Fruit fly (Drosophila melanogaster) whole organism, embryonic: Measurements from ENCODE around the gene Cyp6t1.

Experiments
- Antp ChIP-seq: fragments of 200-800 bp; sonication (Bioruptor generic); optimal IDR thresholded peaks from 3 replicates; lab custom pipeline; 2016; ENCODE audit warnings: missing biosample characterization, missing genetic modification characterization
- Bteb2 ChIP-seq: fragments of 200-800 bp; sonication (Bioruptor generic); optimal IDR thresholded peaks from 2 replicates; lab custom pipeline; 2016; ENCODE audit warnings: missing biosample characterization, missing genetic modification characterization
- CG10366 ChIP-seq: fragments of 200-800 bp; sonication (Bioruptor generic); IDR thresholded peaks from 2 replicates; pipeline ENCODE4 v1.3.6; 2022; ENCODE audit warnings: missing biosample characterization, missing genetic modification characterization
- CG11696 ChIP-seq: fragments of 200-800 bp; sonication (Bioruptor generic); IDR thresholded peaks from 2 replicates; pipeline ENCODE4 v1.3.6; 2022; ENCODE audit warnings: missing biosample characterization, missing genetic modification characterization
- CG12744 ChIP-seq: fragments of 200-800 bp; sonication (Bioruptor generic); optimal IDR thresholded peaks from 2 replicates; lab custom pipeline; 2016; ENCODE audit warnings: missing biosample characterization, missing genetic modification characterization
- CG13424 ChIP-seq: fragments of 200-800 bp; sonication (Bioruptor generic); optimal IDR thresholded peaks from 2 replicates; lab custom pipeline; 2019; ENCODE audit warnings: missing biosample characterization, mild to moderate bottlenecking, missing genetic modification characterization, moderate library complexity
- CG13775 ChIP-seq: fragments of 200-800 bp; sonication (Bioruptor generic); optimal IDR thresholded peaks from 3 replicates; lab custom pipeline; 2017; ENCODE audit warnings: missing biosample characterization, mild to moderate bottlenecking, missing genetic modification characterization
- CG15479 ChIP-seq: fragments of 200-800 bp; sonication (Bioruptor generic); optimal IDR thresholded peaks from 3 replicates; lab custom pipeline; 2019; ENCODE audit warnings: missing biosample characterization, mild to moderate bottlenecking, missing genetic modification characterization, moderate library complexity
- CG1647 ChIP-seq: fragments of 200-800 bp; sonication (Bioruptor generic); optimal IDR thresholded peaks from 3 replicates; lab custom pipeline; 2016; ENCODE audit warnings: missing biosample characterization, missing genetic modification characterization
- CG17359 ChIP-seq: fragments of 200-800 bp; sonication (Bioruptor generic); optimal IDR thresholded peaks from 3 replicates; lab custom pipeline; 2018; ENCODE audit warnings: missing biosample characterization, mild to moderate bottlenecking, missing genetic modification characterization, moderate library complexity
- CG17361 ChIP-seq: fragments of 200-800 bp; sonication (Bioruptor generic); IDR thresholded peaks from 3 replicates; pipeline ENCODE4 v1.3.6; 2022; ENCODE audit warnings: missing biosample characterization, missing genetic modification characterization
- CG17802 ChIP-seq: fragments of 200-800 bp; sonication (Bioruptor generic); optimal IDR thresholded peaks from 2 replicates; lab custom pipeline; 2018; ENCODE audit warnings: missing biosample characterization, mild to moderate bottlenecking, missing genetic modification characterization, moderate library complexity
- CG2875 ChIP-seq: fragments of 200-800 bp; sonication (Bioruptor generic); optimal IDR thresholded peaks from 2 replicates; lab custom pipeline; 2017; ENCODE audit warnings: missing biosample characterization, mild to moderate bottlenecking, missing genetic modification characterization, missing genetic modification reagents
- CG3407 ChIP-seq: fragments of 200-800 bp; sonication (Bioruptor generic); optimal IDR thresholded peaks from 2 replicates; lab custom pipeline; 2018; ENCODE audit warnings: missing biosample characterization, mild to moderate bottlenecking, missing genetic modification characterization
- CG42726 ChIP-seq: fragments of 200-800 bp; sonication (Bioruptor generic); IDR thresholded peaks from 2 replicates; pipeline ENCODE4 v1.3.6; 2022; ENCODE audit warnings: missing biosample characterization, missing genetic modification characterization; ENCODE audit not compliant: partially characterized antibody
- CG4854 ChIP-seq: fragments of 200-800 bp; sonication (Bioruptor generic); optimal IDR thresholded peaks from 2 replicates; lab custom pipeline; 2016; ENCODE audit warnings: missing biosample characterization, missing genetic modification characterization, inconsistent platforms
- CG5245 ChIP-seq: fragments of 200-800 bp; sonication (Bioruptor generic); optimal IDR thresholded peaks from 3 replicates; lab custom pipeline; 2016; ENCODE audit warnings: missing biosample characterization, missing genetic modification characterization
- CG7928 ChIP-seq: fragments of 200-800 bp; sonication (Bioruptor generic); optimal IDR thresholded peaks from 2 replicates; lab custom pipeline; 2017; ENCODE audit warnings: missing biosample characterization, mild to moderate bottlenecking, missing genetic modification characterization
- CG9797 ChIP-seq: fragments of 200-800 bp; sonication (Bioruptor generic); optimal IDR thresholded peaks from 3 replicates; lab custom pipeline; 2018; ENCODE audit warnings: missing biosample characterization, mild to moderate bottlenecking, missing genetic modification characterization
- Deaf1 ChIP-seq: fragments of 200-800 bp; optimal IDR thresholded peaks from 3 replicates; lab custom pipeline; 2019; ENCODE audit warnings: missing biosample characterization, mild to moderate bottlenecking, missing genetic modification characterization, moderate library complexity
- Dref ChIP-seq: fragments of 200-800 bp; sonication (Bioruptor generic); IDR thresholded peaks from 2 replicates; pipeline ENCODE4 v1.3.6; 2022; ENCODE audit warnings: missing biosample characterization, missing genetic modification characterization
- ERR ChIP-seq: fragments of 200-800 bp; sonication (Bioruptor generic); optimal IDR thresholded peaks from 2 replicates; lab custom pipeline; 2016; ENCODE audit warnings: missing biosample characterization, missing genetic modification characterization
- Ets97D ChIP-seq: fragments of 200-800 bp; sonication (Bioruptor generic); optimal IDR thresholded peaks from 3 replicates; lab custom pipeline; 2016; ENCODE audit warnings: missing biosample characterization, missing genetic modification characterization
- Fer2 ChIP-seq: fragments of 200-800 bp; sonication (Bioruptor generic); optimal IDR thresholded peaks from 2 replicates; lab custom pipeline; 2018; ENCODE audit warnings: missing biosample characterization, mild to moderate bottlenecking, missing genetic modification characterization, moderate library complexity
- H15 ChIP-seq: fragments of 200-800 bp; sonication (Bioruptor generic); IDR thresholded peaks from 3 replicates; pipeline ENCODE4 v1.3.6; 2022; ENCODE audit warnings: missing biosample characterization, missing genetic modification characterization
- Hey ChIP-seq: fragments of 200-800 bp; sonication (Bioruptor generic); optimal IDR thresholded peaks from 3 replicates; lab custom pipeline; 2018; ENCODE audit warnings: missing biosample characterization, mild to moderate bottlenecking, missing genetic modification characterization
- Hr51 ChIP-seq, 2 experiments: fragments of 200-800 bp; sonication (Bioruptor generic); optimal IDR thresholded peaks; 2 replicates in 1 of 2; 3 replicates in 1 of 2; lab custom pipeline; 2016 to 2018; ENCODE audit warnings: missing biosample characterization in 2 of 2, missing genetic modification characterization in 2 of 2, mild to moderate bottlenecking in 1 of 2, moderate library complexity in 1 of 2
- Med ChIP-seq: fragments of 200-800 bp; sonication (Bioruptor generic); peaks from one replicate; lab custom pipeline; 2016; ENCODE audit warnings: missing biosample characterization, missing genetic modification characterization, mild to moderate bottlenecking, inconsistent platforms, moderate library complexity
- Optix ChIP-seq: fragments of 200-800 bp; sonication (Bioruptor generic); IDR thresholded peaks from 3 replicates; pipeline ENCODE4 v1.3.6; 2022; ENCODE audit warnings: missing biosample characterization, missing genetic modification characterization
- Sox102F ChIP-seq: fragments of 200-800 bp; sonication (Bioruptor generic); optimal IDR thresholded peaks from 2 replicates; lab custom pipeline; 2018; ENCODE audit warnings: missing biosample characterization, mild to moderate bottlenecking, missing genetic modification characterization, moderate library complexity
- Sry-δ ChIP-seq: fragments of 200-800 bp; sonication (Bioruptor generic); optimal IDR thresholded peaks from 2 replicates; lab custom pipeline; 2016; ENCODE audit warnings: missing biosample characterization, missing genetic modification characterization
- Trl ChIP-seq, 3 experiments: fragments of >200 bp in 2 of 3; fragments of 200-800 bp in 1 of 3; sonication (Bioruptor generic) in 1 of 3; optimal IDR thresholded peaks; 2 replicates in 1 of 3; 3 replicates in 2 of 3; lab custom pipeline; 2016 to 2017; ENCODE audit warnings: missing biosample characterization in 1 of 3, missing genetic modification characterization in 1 of 3
- Xbp1 ChIP-seq: fragments of 200-800 bp; sonication (Bioruptor generic); optimal IDR thresholded peaks from 3 replicates; lab custom pipeline; 2016; ENCODE audit warnings: missing biosample characterization, mild to moderate bottlenecking, missing genetic modification characterization
- dan ChIP-seq: fragments of 200-800 bp; sonication (Bioruptor generic); IDR thresholded peaks from 2 replicates; pipeline ENCODE4 v1.3.6; 2022; ENCODE audit warnings: missing biosample characterization, missing genetic modification characterization
- dysf ChIP-seq: fragments of 200-800 bp; sonication (Bioruptor generic); IDR thresholded peaks from 3 replicates; pipeline ENCODE4 v1.3.6; 2022; ENCODE audit warnings: missing biosample characterization, missing genetic modification characterization
- fd3F ChIP-seq: fragments of 200-800 bp; sonication (Bioruptor generic); optimal IDR thresholded peaks from 2 replicates; lab custom pipeline; 2018; ENCODE audit warnings: missing biosample characterization, mild to moderate bottlenecking, missing genetic modification characterization, moderate library complexity
- fd64A ChIP-seq: fragments of 200-800 bp; sonication (Bioruptor generic); optimal IDR thresholded peaks from 3 replicates; lab custom pipeline; 2018; ENCODE audit warnings: missing biosample characterization, mild to moderate bottlenecking, missing genetic modification characterization
- fd96Cb ChIP-seq: fragments of 200-800 bp; sonication (Bioruptor generic); optimal IDR thresholded peaks from 2 replicates; lab custom pipeline; 2018; ENCODE audit warnings: missing biosample characterization, mild to moderate bottlenecking, missing genetic modification characterization, moderate library complexity
- grn ChIP-seq: fragments of 200-800 bp; sonication (Bioruptor generic); optimal IDR thresholded peaks from 3 replicates; lab custom pipeline; 2017; ENCODE audit warnings: missing biosample characterization, missing genetic modification characterization
- lbe ChIP-seq: fragments of 200-800 bp; sonication (Bioruptor generic); optimal IDR thresholded peaks from 2 replicates; lab custom pipeline; 2016; ENCODE audit warnings: missing biosample characterization, mild to moderate bottlenecking, missing genetic modification characterization
- lola ChIP-seq, 3 experiments: fragments of >200 bp in 2 of 3; fragments of 200-800 bp in 1 of 3; sonication (Bioruptor generic) in 1 of 3; optimal IDR thresholded peaks; 2 replicates each; lab custom pipeline; 2017 to 2019; ENCODE audit warnings: missing biosample characterization in 3 of 3, missing genetic modification characterization in 3 of 3, mild to moderate bottlenecking in 1 of 3, moderate library complexity in 1 of 3
- nmo ChIP-seq: fragments of 200-800 bp; sonication (Bioruptor generic); optimal IDR thresholded peaks from 2 replicates; lab custom pipeline; 2018; ENCODE audit warnings: missing biosample characterization, mild to moderate bottlenecking, missing genetic modification characterization, moderate library complexity
- otp ChIP-seq: fragments of 200-800 bp; sonication (Bioruptor generic); IDR thresholded peaks from 3 replicates; pipeline ENCODE4, ENCODE4 v1.3.6; 2022; ENCODE audit warnings: missing biosample characterization, missing genetic modification characterization
- pfk ChIP-seq: fragments of 200-800 bp; sonication (Bioruptor generic); optimal IDR thresholded peaks from 2 replicates; lab custom pipeline; 2018; ENCODE audit warnings: missing biosample characterization, mild to moderate bottlenecking, missing genetic modification characterization, moderate library complexity
- phol ChIP-seq: fragments of 200-800 bp; sonication (Bioruptor generic); optimal IDR thresholded peaks from 3 replicates; lab custom pipeline; 2018; ENCODE audit warnings: missing biosample characterization, mild to moderate bottlenecking, missing genetic modification characterization, moderate library complexity
- pros ChIP-seq: fragments of 200-800 bp; sonication (Bioruptor generic); optimal IDR thresholded peaks from 3 replicates; lab custom pipeline; 2019; ENCODE audit warnings: missing biosample characterization, mild to moderate bottlenecking, missing genetic modification characterization, moderate library complexity
- pum ChIP-seq: fragments of 200-800 bp; sonication (Bioruptor generic); optimal IDR thresholded peaks from 2 replicates; lab custom pipeline; 2016; ENCODE audit warnings: missing biosample characterization, missing genetic modification characterization
- schlank ChIP-seq: fragments of 200-800 bp; sonication (Bioruptor generic); optimal IDR thresholded peaks from 2 replicates; lab custom pipeline; 2018; ENCODE audit warnings: missing biosample characterization, mild to moderate bottlenecking, missing genetic modification characterization
- sens ChIP-seq: fragments of 200-800 bp; sonication (Bioruptor generic); peaks from one replicate; lab custom pipeline; 2016; ENCODE audit warnings: missing biosample characterization, missing genetic modification characterization
- tgo ChIP-seq: fragments of 200-800 bp; sonication (Bioruptor generic); IDR thresholded peaks from 3 replicates; pipeline ENCODE4 v1.3.6; 2022; ENCODE audit warnings: missing biosample characterization, missing genetic modification characterization
- vvl ChIP-seq: fragments of 200-800 bp; sonication (Bioruptor generic); IDR thresholded peaks from 2 replicates; pipeline ENCODE4 v1.3.6; 2022; ENCODE audit warnings: missing biosample characterization, missing genetic modification characterization

The Cyp6t1 gene

dm6 chrX:21497025-21497424 lies 22.0 kb downstream of the Cyp6t1 start (continued):
- no peak for TF ChIP-seq CG11696 (GFP tag; lab: Robert Waterston, UW)
- TF ChIP-seq CG4854 (GFP tag; lab: Kevin White, UChicago) = no peak
- TF ChIP-seq fd96Cb (tag; lab: Kevin White, UChicago) = no peak
- TF ChIP-seq CG5245 (GFP tag; lab: Kevin White, UChicago) = no peak
- no peak for TF ChIP-seq pros (GFP tag; lab: Kevin White, UChicago)
- peak in 1 of 2 experiments; percentile 51 for TF ChIP-seq Hr51 (GFP tag; optimal IDR thresholded peaks at IDR 0.05; lab: Kevin White, UChicago)
- TF ChIP-seq CG1647 (GFP tag; lab: Kevin White, UChicago) = no peak
- TF ChIP-seq Deaf1 = no peak
- TF ChIP-seq CG17802 (tag; lab: Kevin White, UChicago) = no peak
- TF ChIP-seq CG10366 (GFP tag; lab: Robert Waterston, UW) = no peak
- no peak for TF ChIP-seq fd3F (GFP tag; lab: Kevin White, UChicago)
- no peak for TF ChIP-seq CG42726 (GFP tag; lab: Robert Waterston, UW)
- TF ChIP-seq phol = no peak
- TF ChIP-seq pfk (GFP tag; lab: Kevin White, UChicago) = no peak
- TF ChIP-seq CG12744 (GFP tag; lab: Kevin White, UChicago) = no peak
- no peak for TF ChIP-seq Hey
- TF ChIP-seq grn (GFP tag; lab: Kevin White, UChicago) = no peak
- no peak for TF ChIP-seq ERR (GFP tag; lab: Kevin White, UChicago)
- TF ChIP-seq Xbp1 (GFP tag; lab: Kevin White, UChicago) = no peak
- no peak for TF ChIP-seq CG9797 (GFP tag; lab: Kevin White, UChicago)
- no peak for TF ChIP-seq Bteb2 (GFP tag; lab: Kevin White, UChicago)
- TF ChIP-seq sens (GFP tag; lab: Kevin White, UChicago) = peak; percentile 1
- peak; percentile 34 for TF ChIP-seq nmo (GFP tag; lab: Kevin White, UChicago)
- TF ChIP-seq Sox102F (GFP tag; lab: Kevin White, UChicago) = peak; percentile 39
- no peak for TF ChIP-seq CG7928 (GFP tag; lab: Kevin White, UChicago)
- no peak for TF ChIP-seq CG13775 (GFP tag; lab: Kevin White, UChicago)
- TF ChIP-seq Optix = no peak
- no peak for TF ChIP-seq CG15479 (GFP tag; lab: Kevin White, UChicago)
- no peak for TF ChIP-seq schlank
- TF ChIP-seq fd64A (GFP tag; lab: Kevin White, UChicago) = no peak
- no peak for TF ChIP-seq Sry-δ (GFP tag; lab: Kevin White, UChicago)
- no peak for TF ChIP-seq otp (GFP tag; lab: Robert Waterston, UW)
- TF ChIP-seq vvl (GFP tag; lab: Robert Waterston, UW) = 0 out of 2 replicates have a peak, but pooled peaks have one; percentile 21
- TF ChIP-seq Trl (optimal IDR thresholded peaks at IDR 0.05; lab: Kevin White, UChicago) = no peak
- TF ChIP-seq Trl (GFP tag; optimal IDR thresholded peaks at IDR 0.05; lab: Kevin White, UChicago) = no peak
- no peak for TF ChIP-seq CG17359 (tag; lab: Kevin White, UChicago)
- no peak for TF ChIP-seq CG2875 (GFP tag; lab: Kevin White, UChicago)
- TF ChIP-seq lola (GFP tag; optimal IDR thresholded peaks at IDR 0.05; lab: Kevin White, UChicago) = no peak
- TF ChIP-seq dan = no peak
- TF ChIP-seq lbe (GFP tag; lab: Kevin White, UChicago) = no peak
- 0 out of 3 replicates have a peak, but pooled peaks have one; percentile 20 for TF ChIP-seq CG17361 (GFP tag; lab: Robert Waterston, UW)
- no peak for TF ChIP-seq dysf (GFP tag; lab: Robert Waterston, UW)
- no peak for TF ChIP-seq Antp
- TF ChIP-seq Ets97D = no peak
- TF ChIP-seq Med (GFP tag; lab: Kevin White, UChicago) = peak; percentile 40
- no peak for TF ChIP-seq pum (GFP tag; lab: Kevin White, UChicago)
- TF ChIP-seq Dref = no peak
- TF ChIP-seq CG13424 (tag; lab: Kevin White, UChicago) = peak; percentile 26
- TF ChIP-seq Fer2 (tag; lab: Kevin White, UChicago) = no peak
- no peak for TF ChIP-seq tgo (GFP tag; lab: Robert Waterston, UW)
- no peak for TF ChIP-seq CG3407 (GFP tag; lab: Kevin White, UChicago)
- no peak for TF ChIP-seq H15 (GFP tag; lab: Robert Waterston, UW)
